Fruit fly (Drosophila melanogaster) S2 (cell line): ENCODE data around the gene Xrcc2.

ENCODE experiments used
- CG8478 ChIP-seq: fragments of >200 bp; optimal IDR thresholded peaks from 2 replicates; lab custom pipeline; 2018
- CTCF ChIP-seq, 2 experiments: fragments of >200 bp; optimal IDR thresholded peaks; 2 replicates each; lab custom pipeline; 2018

Xrcc2 gene

dm6 chrX:18506639-18507528 is 7.0 kb downstream of the Xrcc2 start:
- TF ChIP-seq CG8478 (lab: Kevin White, UChicago) (no peak), CTCF (optimal IDR thresholded peaks at IDR 0.05; lab: Kevin White, UChicago) (no peak)

DNA sequence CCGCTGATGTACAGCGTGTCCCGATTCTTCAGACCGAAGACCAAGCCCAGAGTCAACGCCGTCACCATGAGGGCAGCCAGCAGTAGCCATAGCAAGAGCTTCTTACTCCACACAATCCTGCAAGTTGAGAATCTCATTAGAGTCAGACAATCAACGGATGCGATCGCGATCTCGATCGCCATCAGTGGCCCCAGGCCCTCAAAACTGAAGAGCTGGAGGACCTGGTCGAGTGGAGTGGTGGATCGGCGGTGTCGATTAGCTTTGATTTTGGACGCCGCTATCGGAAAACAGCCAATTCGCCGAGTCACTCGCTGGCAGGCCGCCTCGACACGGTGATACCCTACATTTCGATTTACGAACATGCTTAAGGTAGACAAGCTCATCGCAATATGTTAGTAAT is 8.6 kb downstream of the Xrcc2 start:
- TF ChIP-seq CG8478 (lab: Kevin White, UChicago): no peak
- no peak for TF ChIP-seq CTCF (optimal IDR thresholded peaks at IDR 0.05; lab: Kevin White, UChicago)

DNA sequence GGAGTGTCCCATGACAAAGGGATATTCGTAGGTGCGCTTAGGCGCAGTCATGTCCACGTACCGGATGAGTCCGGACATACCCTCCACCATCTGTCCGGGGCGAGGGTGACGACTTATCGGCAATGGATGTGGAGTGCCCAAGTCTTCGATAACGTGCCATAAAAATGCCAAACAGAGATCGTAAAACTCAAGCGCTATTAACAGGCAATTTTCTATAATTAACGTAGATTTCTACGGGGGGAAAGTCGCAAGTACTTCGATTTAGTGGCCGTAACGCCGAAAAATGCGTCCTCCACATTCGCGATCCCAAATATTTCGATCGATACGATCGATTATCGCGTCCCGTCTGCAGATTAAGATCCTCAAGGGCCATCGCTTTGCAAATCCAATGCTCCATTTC is 9.5 kb downstream of the Xrcc2 start:
- TF ChIP-seq CG8478 (lab: Kevin White, UChicago) (no peak), CTCF (optimal IDR thresholded peaks at IDR 0.05; lab: Kevin White, UChicago) (no peak)

- TF ChIP-seq CTCF (optimal IDR thresholded peaks at IDR 0.05; lab: Kevin White, UChicago): no peak
- no peak for TF ChIP-seq CG8478 (lab: Kevin White, UChicago)
Measured at dm6 chrX:18510884-18511283, 11.0 kb downstream of the Xrcc2 start.

DNA sequence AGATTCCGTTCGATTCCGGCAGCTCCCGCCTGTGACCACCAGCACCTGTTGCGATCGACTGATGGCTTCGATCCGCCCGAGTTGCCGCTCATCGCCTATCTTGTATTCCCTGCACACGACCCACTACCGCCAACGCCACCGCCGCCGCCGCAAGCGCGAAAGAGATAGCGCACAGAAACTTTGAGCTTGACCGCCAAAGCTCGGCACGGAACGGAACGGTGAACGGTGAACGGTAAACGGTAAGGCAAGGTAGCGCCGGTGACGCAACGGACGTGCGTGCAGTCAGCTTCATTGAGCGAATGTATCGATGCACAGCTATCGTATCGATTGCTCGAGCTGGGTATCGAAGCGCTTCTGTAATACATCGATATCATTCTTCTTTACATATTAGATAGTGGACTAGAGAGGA is 12.3 kb downstream of the Xrcc2 start, which contains the start of gene Ggt-1:
Ggt-1 (minus strand) TSS at position 251 of the 409 bp plus-strand sequence.
- TF ChIP-seq CG8478 (lab: Kevin White, UChicago) (no peak), CTCF (optimal IDR thresholded peaks at IDR 0.05; lab: Kevin White, UChicago) (no peak)

dm6 chrX:18514767-18515166 is 14.8 kb downstream of the Xrcc2 start, which contains the start of gene CG6470:
Gene CG6470, minus strand, starts transcription at chrX:18514867.
- no peak for TF ChIP-seq CTCF (optimal IDR thresholded peaks at IDR 0.05; lab: Kevin White, UChicago)
- TF ChIP-seq CG8478 (lab: Kevin White, UChicago): no peak

dm6 chrX:18515205-18515921 is 15.4 kb downstream of the Xrcc2 start, which contains the start of the genes Bx and HisRS:
Gene Bx, plus strand, starts transcription at chrX:18515428.
Gene HisRS, plus strand, starts transcription at chrX:18515428.
- TF ChIP-seq CTCF (optimal IDR thresholded peaks at IDR 0.05; lab: Kevin White, UChicago) (peak; percentile 52 to 73), CG8478 (lab: Kevin White, UChicago) (no peak)

dm6 chrX:18515988-18516541 is 16.1 kb downstream of the Xrcc2 start:
- TF ChIP-seq CTCF (optimal IDR thresholded peaks at IDR 0.05; lab: Kevin White, UChicago): peak; percentile 6 to 42
- TF ChIP-seq CG8478 (lab: Kevin White, UChicago): no peak

- no peak for TF ChIP-seq CG8478 (lab: Kevin White, UChicago)
- TF ChIP-seq CTCF (optimal IDR thresholded peaks at IDR 0.05; lab: Kevin White, UChicago): peak; percentile 93 to 96
Measured at dm6 chrX:18517415-18517814, 17.5 kb downstream of the Xrcc2 start.

dm6 chrX:18520360-18520759 is 20.4 kb downstream of the Xrcc2 start:
- no peak for TF ChIP-seq CTCF (optimal IDR thresholded peaks at IDR 0.05; lab: Kevin White, UChicago)
- TF ChIP-seq CG8478 (lab: Kevin White, UChicago): no peak

DNA sequence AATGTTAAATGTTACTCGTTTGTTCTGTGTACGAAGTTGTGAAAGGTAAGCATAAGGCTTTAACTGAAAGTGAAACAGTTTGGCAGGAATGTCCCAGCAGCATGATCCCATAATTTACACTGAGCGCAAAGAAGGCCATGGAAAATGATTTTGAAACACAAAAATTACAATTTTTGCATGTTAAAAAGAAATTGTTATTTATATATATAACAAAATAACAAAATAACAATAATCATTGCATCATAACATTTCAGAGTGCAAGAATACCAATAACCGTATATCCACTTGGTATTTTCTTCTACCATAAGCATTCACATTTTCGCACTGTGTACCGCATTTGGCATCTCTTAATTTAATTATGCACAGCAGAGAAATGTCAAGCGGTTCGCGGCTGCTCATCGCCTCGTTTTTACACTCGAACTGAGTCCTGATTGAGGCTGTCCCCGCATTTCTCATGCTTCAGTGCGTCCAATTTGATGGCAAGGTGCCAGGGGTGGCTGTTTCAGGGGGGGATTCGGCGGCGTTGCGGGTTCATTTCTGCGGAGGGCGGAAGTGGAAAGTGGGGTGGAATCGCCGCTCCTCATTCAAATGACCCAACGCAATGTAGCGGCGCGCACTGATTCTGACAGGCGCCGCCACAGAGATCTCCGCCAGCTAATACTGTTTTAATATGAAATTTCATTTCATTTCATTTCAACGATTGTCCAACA is 22.6 kb downstream of the Xrcc2 start, which contains the start of gene CG6481:
CG6481 (minus strand) TSS at position 51 of the 710 bp plus-strand sequence.
- TF ChIP-seq CG8478 (lab: Kevin White, UChicago): no peak
- no peak for TF ChIP-seq CTCF (optimal IDR thresholded peaks at IDR 0.05; lab: Kevin White, UChicago)

DNA sequence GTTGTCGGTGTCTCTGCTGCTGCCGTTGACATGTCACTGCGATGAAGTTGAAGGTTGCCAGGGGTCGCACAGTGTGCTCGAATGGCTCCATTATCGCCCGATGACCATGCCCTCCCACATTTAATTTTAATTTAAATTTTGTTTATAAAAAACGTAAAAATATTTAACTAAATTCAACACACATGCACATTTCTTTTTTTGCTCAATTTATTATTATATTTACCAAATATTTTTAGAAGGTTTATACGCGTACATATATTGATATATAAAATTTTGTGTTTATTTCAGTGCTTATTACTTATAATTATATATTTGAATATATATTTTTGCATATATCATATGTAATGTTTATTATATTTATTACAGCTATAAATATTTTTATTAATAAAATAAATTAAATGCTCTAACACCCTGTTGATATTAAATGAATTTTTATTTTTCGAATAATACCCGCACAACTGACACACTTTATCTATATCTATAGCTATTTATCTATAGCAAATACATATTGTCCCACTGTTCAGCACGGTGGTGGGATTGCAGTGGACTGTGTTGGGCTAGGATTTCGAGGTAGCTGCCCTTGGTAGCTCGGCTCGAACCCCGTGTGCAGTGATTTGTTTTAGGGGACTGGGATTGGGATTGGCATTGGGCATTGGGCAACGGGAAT is 23.4 kb downstream of the Xrcc2 start:
- TF ChIP-seq CTCF (optimal IDR thresholded peaks at IDR 0.05; lab: Kevin White, UChicago): no peak
- TF ChIP-seq CG8478 (lab: Kevin White, UChicago): no peak

DNA sequence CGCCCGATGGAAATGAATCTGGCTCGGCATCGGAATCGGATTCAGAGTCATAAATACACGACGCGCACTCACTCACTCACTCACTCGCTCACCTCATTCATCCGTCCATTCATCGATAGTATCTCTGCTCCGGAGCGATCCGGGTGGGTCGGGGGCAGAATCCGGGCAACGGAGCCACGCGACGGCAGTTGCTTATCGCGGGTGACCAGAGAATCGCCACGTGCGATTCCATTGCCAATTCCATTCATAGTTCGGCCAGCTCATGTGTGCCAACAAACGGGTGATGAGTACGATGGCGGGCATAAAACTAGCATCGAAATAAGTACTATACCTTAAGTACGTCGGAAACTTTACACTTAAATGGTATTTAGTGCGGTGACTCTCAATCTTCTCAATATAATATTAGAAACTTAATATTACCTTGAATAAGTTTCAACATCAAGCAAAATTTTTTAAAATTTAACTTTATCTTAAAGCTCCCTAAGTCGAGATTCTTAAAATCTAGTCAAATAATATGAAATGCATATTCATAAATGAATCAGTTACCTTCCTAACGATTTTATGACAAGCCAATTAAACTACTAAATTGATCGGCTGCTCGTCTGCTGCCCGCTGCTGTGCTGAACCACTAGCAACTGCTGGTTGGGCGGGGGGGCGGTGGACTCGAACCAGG is 24.8 kb downstream of the Xrcc2 start:
- TF ChIP-seq CG8478 (lab: Kevin White, UChicago): no peak
- no peak for TF ChIP-seq CTCF (optimal IDR thresholded peaks at IDR 0.05; lab: Kevin White, UChicago)
